Fruit fly (Drosophila melanogaster): ENCODE results near the gene Cyp4g1.

Cyp4g1 gene

dm6 chrX:452716-453115 lies 16.4 kb downstream of the Cyp4g1 start:
- TF ChIP-seq pan (optimal IDR thresholded peaks at IDR 0.05) (no peak), EcR (GFP tag; optimal IDR thresholded peaks at IDR 0.05) (no peak), psq (optimal IDR thresholded peaks at IDR 0.05) (no peak), usp (GFP tag; optimal IDR thresholded peaks at IDR 0.05) (no peak), Dll (optimal IDR thresholded peaks at IDR 0.05) (no peak), CG8478 (optimal IDR thresholded peaks at IDR 0.05) (no peak)

dm6 chrX:448978-449377 lies 20.2 kb downstream of the Cyp4g1 start:
- TF ChIP-seq Dll (optimal IDR thresholded peaks at IDR 0.05) (no peak), psq (optimal IDR thresholded peaks at IDR 0.05) (no peak), EcR (GFP tag; optimal IDR thresholded peaks at IDR 0.05) (no peak), CG8478 (optimal IDR thresholded peaks at IDR 0.05) (no peak), usp (GFP tag; optimal IDR thresholded peaks at IDR 0.05) (no peak), pan (optimal IDR thresholded peaks at IDR 0.05) (no peak)

DNA sequence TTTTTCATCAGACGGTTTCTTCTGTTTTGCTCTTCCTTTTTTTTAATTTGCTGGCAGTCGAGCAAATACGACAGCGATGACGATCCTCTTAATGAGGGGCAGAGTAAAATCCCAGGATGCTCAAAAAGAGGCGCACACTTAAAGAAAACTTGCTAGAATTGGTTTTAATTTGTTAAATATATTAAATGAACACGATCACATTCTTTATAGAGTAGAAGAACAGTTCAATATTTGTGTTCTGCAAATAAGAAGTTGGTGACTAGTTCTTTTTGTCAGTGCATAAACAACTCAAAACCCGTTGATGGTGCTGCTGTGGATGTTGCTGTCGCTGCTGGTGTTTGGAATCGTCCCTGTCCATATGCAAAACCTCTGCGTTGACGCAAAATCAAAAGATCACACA lies 20.9 kb downstream of the Cyp4g1 start:
- TF ChIP-seq EcR (GFP tag; optimal IDR thresholded peaks at IDR 0.05) (no peak), usp (GFP tag; optimal IDR thresholded peaks at IDR 0.05) (no peak)

DNA sequence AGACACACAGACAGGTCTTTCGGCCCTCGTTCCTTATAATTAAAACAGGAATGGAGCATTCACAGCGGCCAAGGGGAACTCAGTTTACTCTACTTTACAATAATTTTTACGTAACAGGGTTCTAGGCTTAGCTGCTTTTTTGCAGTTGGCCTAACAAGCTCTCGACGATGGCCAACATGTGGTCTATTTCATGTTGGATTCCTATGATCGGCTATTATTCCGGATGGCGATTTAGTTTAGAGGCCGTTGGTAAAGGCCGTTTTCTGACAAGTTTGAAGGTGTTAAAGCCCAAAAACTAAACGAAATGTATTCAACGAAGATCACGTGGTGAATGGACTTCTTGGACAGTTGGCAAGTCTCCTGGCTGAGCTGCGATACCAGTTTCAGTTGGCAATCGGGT lies 23.1 kb downstream of the Cyp4g1 start:
- TF ChIP-seq pan (optimal IDR thresholded peaks at IDR 0.05), result no peak
- no peak for TF ChIP-seq psq (optimal IDR thresholded peaks at IDR 0.05)
- no peak for TF ChIP-seq EcR (GFP tag; optimal IDR thresholded peaks at IDR 0.05)
- no peak for TF ChIP-seq Dll (optimal IDR thresholded peaks at IDR 0.05)
- no peak for TF ChIP-seq usp (GFP tag; optimal IDR thresholded peaks at IDR 0.05)
- no peak for TF ChIP-seq CG8478 (optimal IDR thresholded peaks at IDR 0.05)

- TF ChIP-seq EcR (GFP tag; optimal IDR thresholded peaks at IDR 0.05) (no peak), pan (optimal IDR thresholded peaks at IDR 0.05) (no peak), usp (GFP tag; optimal IDR thresholded peaks at IDR 0.05) (no peak), psq (optimal IDR thresholded peaks at IDR 0.05) (no peak), Dll (optimal IDR thresholded peaks at IDR 0.05) (no peak), CG8478 (optimal IDR thresholded peaks at IDR 0.05) (no peak)
Measured at dm6 chrX:443981-444550, 25.1 kb downstream of the Cyp4g1 start.

dm6 chrX:441295-441694 lies 27.8 kb downstream of the Cyp4g1 start:
- no peak for TF ChIP-seq EcR (GFP tag; optimal IDR thresholded peaks at IDR 0.05)
- no peak for TF ChIP-seq CG8478 (optimal IDR thresholded peaks at IDR 0.05)
- no peak for TF ChIP-seq usp (GFP tag; optimal IDR thresholded peaks at IDR 0.05)
- no peak for TF ChIP-seq pan (optimal IDR thresholded peaks at IDR 0.05)
- no peak for TF ChIP-seq Dll (optimal IDR thresholded peaks at IDR 0.05)
- TF ChIP-seq psq (optimal IDR thresholded peaks at IDR 0.05), result no peak

dm6 chrX:437404-437803 lies 31.7 kb downstream of the Cyp4g1 start, which contains the start of gene Pgcl:
TSS of gene Pgcl (minus strand) at chrX:437448.
- TF ChIP-seq CG8478 (optimal IDR thresholded peaks at IDR 0.05) (no peak), usp (GFP tag; optimal IDR thresholded peaks at IDR 0.05) (no peak)

- TF ChIP-seq CG8478 (optimal IDR thresholded peaks at IDR 0.05), result no peak
- TF ChIP-seq Dll (optimal IDR thresholded peaks at IDR 0.05), result no peak
- no peak for TF ChIP-seq pan (optimal IDR thresholded peaks at IDR 0.05)
- no peak for TF ChIP-seq usp (GFP tag; optimal IDR thresholded peaks at IDR 0.05)
- no peak for TF ChIP-seq psq (optimal IDR thresholded peaks at IDR 0.05)
- TF ChIP-seq EcR (GFP tag; optimal IDR thresholded peaks at IDR 0.05), result no peak
Measured at dm6 chrX:428192-428591, 40.9 kb downstream of the Cyp4g1 start.

dm6 chrX:425524-425923 lies 43.6 kb downstream of the Cyp4g1 start:
- TF ChIP-seq psq (optimal IDR thresholded peaks at IDR 0.05) (no peak), EcR (GFP tag; optimal IDR thresholded peaks at IDR 0.05) (no peak), usp (GFP tag; optimal IDR thresholded peaks at IDR 0.05) (no peak), pan (optimal IDR thresholded peaks at IDR 0.05) (no peak), CG8478 (optimal IDR thresholded peaks at IDR 0.05) (no peak), Dll (optimal IDR thresholded peaks at IDR 0.05) (no peak)

DNA sequence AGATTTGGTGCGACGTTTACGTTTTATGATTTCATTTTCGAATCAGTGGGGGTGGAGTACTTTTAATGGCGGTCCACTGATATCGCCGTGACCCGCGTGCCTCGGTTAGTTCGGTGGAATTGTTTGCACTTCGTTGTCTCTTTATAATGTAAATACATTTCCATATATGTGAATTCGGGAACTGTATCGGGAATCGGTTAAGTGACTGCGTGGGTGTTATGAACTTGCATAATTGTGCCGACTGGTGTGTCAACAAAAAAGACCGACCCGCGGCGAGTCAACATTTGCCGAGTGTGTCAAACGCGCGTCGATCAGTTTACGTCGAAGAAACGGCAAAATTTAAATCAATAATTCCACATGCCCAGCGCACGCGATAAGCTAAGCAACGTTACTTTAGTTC lies 45.8 kb downstream of the Cyp4g1 start:
- no peak for TF ChIP-seq Dll (optimal IDR thresholded peaks at IDR 0.05)
- TF ChIP-seq EcR (GFP tag; optimal IDR thresholded peaks at IDR 0.05), result no peak
- no peak for TF ChIP-seq pan (optimal IDR thresholded peaks at IDR 0.05)
- no peak for TF ChIP-seq CG8478 (optimal IDR thresholded peaks at IDR 0.05)
- TF ChIP-seq usp (GFP tag; optimal IDR thresholded peaks at IDR 0.05), result no peak
- no peak for TF ChIP-seq psq (optimal IDR thresholded peaks at IDR 0.05)

All from whole organism.